Worm (Caenorhabditis elegans): ENCODE measurements around the gene fbxa-108.
A peak's percentile ranks its signal among the peaks of the same experiment; 100 is the strongest.

Gene fbxa-108

ce11 chrV:17658824-17659223 is 361 bp downstream of the fbxa-108 start (continued):
- TF ChIP-seq akir-1 (GFP tag; optimal IDR thresholded peaks at IDR 0.05) (no peak), dpl-1 (GFP tag; optimal IDR thresholded peaks at IDR 0.05) (no peak), ztf-6 (GFP tag; IDR thresholded peaks at IDR 0.05) (no peak), nhr-80 (tag; optimal IDR thresholded peaks at IDR 0.05) (no peak)

ce11 chrV:17655205-17655604 is 4.0 kb downstream of the fbxa-108 start:
- TF ChIP-seq Y95B8A.8 (GFP tag; IDR thresholded peaks at IDR 0.05) = no peak
- peak; percentile 75 for TF ChIP-seq lsl-1 (GFP tag; optimal IDR thresholded peaks at IDR 0.05)
- TF ChIP-seq F49E8.2 (tag; optimal IDR thresholded peaks at IDR 0.05; ENCODE audit: insufficient read depth) = peak; percentile 2
- TF ChIP-seq D2030.7 (GFP tag; IDR thresholded peaks at IDR 0.05) = peak; percentile 48; the same call in 1 of the 2 replicates
- TF ChIP-seq madf-6 (GFP tag; IDR thresholded peaks at IDR 0.05) = peak; percentile 64
- TF ChIP-seq hsf-1 (GFP tag; IDR thresholded peaks at IDR 0.05) = 0 out of 2 replicates have a peak, but pooled peaks have one; percentile 25

- TF ChIP-seq ztf-25 (GFP tag; IDR thresholded peaks at IDR 0.05) = no peak
- TF ChIP-seq F22D6.2 (tag; optimal IDR thresholded peaks at IDR 0.05) = no peak
- no peak for TF ChIP-seq efl-1 (GFP tag; optimal IDR thresholded peaks at IDR 0.05)
- TF ChIP-seq ets-4 (GFP tag; optimal IDR thresholded peaks at IDR 0.05) = no peak
- no peak for TF ChIP-seq attf-3 (GFP tag; conservative IDR thresholded peaks at IDR 0.05)
- no peak for TF ChIP-seq hlh-12 (tag; optimal IDR thresholded peaks at IDR 0.05)
- no peak for TF ChIP-seq ceh-58 (GFP tag; IDR thresholded peaks at IDR 0.05)
- no peak for TF ChIP-seq nhr-120 (GFP tag; IDR thresholded peaks at IDR 0.05)
- TF ChIP-seq egrh-3 (GFP tag; IDR thresholded peaks at IDR 0.05) = no peak
- TF ChIP-seq F33H1.4 (GFP tag; IDR thresholded peaks at IDR 0.05) = no peak
- TF ChIP-seq ekl-4 (GFP tag; IDR thresholded peaks at IDR 0.05) = no peak
- TF ChIP-seq hmg-1.2 (GFP tag; IDR thresholded peaks at IDR 0.05) = no peak
- TF ChIP-seq Y53G8AR.9 (GFP tag; conservative IDR thresholded peaks at IDR 0.05) = no peak
- no peak for TF ChIP-seq ceh-40 (GFP tag; IDR thresholded peaks at IDR 0.05)
- TF ChIP-seq dox-1 (GFP tag; IDR thresholded peaks at IDR 0.05) = no peak
- no peak for TF ChIP-seq nhr-90 (tag; optimal IDR thresholded peaks at IDR 0.05)
- TF ChIP-seq fkh-3 (tag; optimal IDR thresholded peaks at IDR 0.05) = no peak
- no peak for TF ChIP-seq mes-4 (tag; optimal IDR thresholded peaks at IDR 0.05)
- TF ChIP-seq him-1 (tag; optimal IDR thresholded peaks at IDR 0.05) = no peak
- no peak for TF ChIP-seq zim-3 (tag; optimal IDR thresholded peaks at IDR 0.05)
Measured at ce11 chrV:17650427-17650826, 8.8 kb downstream of the fbxa-108 start, which contains the start of gene fbxa-192. TSS of gene fbxa-192 (minus strand) at chrV:17650527.

ce11 chrV:17628566-17628965 is 30.6 kb downstream of the fbxa-108 start, which contains the start of gene F57G4.10:
TSS of gene F57G4.10 (plus strand) at chrV:17628866.
- no peak for TF ChIP-seq let-526 (GFP tag; IDR thresholded peaks at IDR 0.05)
- no peak for TF ChIP-seq snpc-1.3 (tag; optimal IDR thresholded peaks at IDR 0.05; ENCODE audit: insufficient read depth)
- no peak for TF ChIP-seq ztf-28 (GFP tag; IDR thresholded peaks at IDR 0.05)
- no peak for TF ChIP-seq sptf-2 (GFP tag; optimal IDR thresholded peaks at IDR 0.05)
- no peak for TF ChIP-seq hmg-20 (GFP tag; IDR thresholded peaks at IDR 0.05)
- no peak for TF ChIP-seq Y53F4B.3 (GFP tag; IDR thresholded peaks at IDR 0.05)
- TF ChIP-seq lsl-1 (GFP tag; optimal IDR thresholded peaks at IDR 0.05) = no peak
- no peak for TF ChIP-seq snpc-3.4 (tag; optimal IDR thresholded peaks at IDR 0.05)
